Worm (Caenorhabditis elegans): ENCODE results near the gene nhr-140.

ce11 chrV:6949770-6950169 is 39.7 kb downstream of the nhr-140 start, which contains the start of gene Y57E12B.11:
- no peak for TF ChIP-seq lsy-12 (tag; optimal IDR thresholded peaks at IDR 0.05)
- TF ChIP-seq lin-39 (tag; optimal IDR thresholded peaks at IDR 0.05), result no peak
- no peak for TF ChIP-seq unc-62 (GFP tag; optimal IDR thresholded peaks at IDR 0.05)
- no peak for TF ChIP-seq lin-15B (tag; optimal IDR thresholded peaks at IDR 0.05)
- TF ChIP-seq nhr-23 (tag; optimal IDR thresholded peaks at IDR 0.05), result no peak
- TF ChIP-seq ama-1 (optimal IDR thresholded peaks at IDR 0.05), result no peak
- TF ChIP-seq pha-4 (tag; optimal IDR thresholded peaks at IDR 0.05), result no peak
- no peak for TF ChIP-seq ceh-82 (tag; optimal IDR thresholded peaks at IDR 0.05)
- TF ChIP-seq nhr-25 (tag; optimal IDR thresholded peaks at IDR 0.05), result no peak
- TF ChIP-seq elt-1 (tag; optimal IDR thresholded peaks at IDR 0.05), result no peak
